Worm (Caenorhabditis elegans): ENCODE measurements around the gene W07G1.7.

Gene W07G1.7

ce11 chrII:13986061-13986460, 19.9 kb upstream of the W07G1.7 start:
- TF ChIP-seq che-1 (tag; optimal IDR thresholded peaks at IDR 0.05) (peak; percentile 67), pat-9 (tag; optimal IDR thresholded peaks at IDR 0.05) (peak; percentile 51), lin-11 (tag; optimal IDR thresholded peaks at IDR 0.05) (peak; percentile 23), C38D4.7 (GFP tag; optimal IDR thresholded peaks at IDR 0.05) (peak; percentile 33), Y22D7AL.16 (tag; optimal IDR thresholded peaks at IDR 0.05) (peak; percentile 62)

- TF ChIP-seq tbx-2 (tag; optimal IDR thresholded peaks at IDR 0.05) (no peak), ceh-31 (tag; optimal IDR thresholded peaks at IDR 0.05) (no peak), ets-4 (tag; optimal IDR thresholded peaks at IDR 0.05) (no peak), fkh-6 (tag; optimal IDR thresholded peaks at IDR 0.05) (no peak), ceh-34 (tag; optimal IDR thresholded peaks at IDR 0.05) (no peak), pros-1 (tag; optimal IDR thresholded peaks at IDR 0.05) (no peak), pqm-1 (tag; optimal IDR thresholded peaks at IDR 0.05) (no peak), sdc-2 (tag; optimal IDR thresholded peaks at IDR 0.05) (no peak), pax-1 (tag; optimal IDR thresholded peaks at IDR 0.05) (no peak), hlh-13 (GFP tag; optimal IDR thresholded peaks at IDR 0.05) (no peak)
These were observed 18.4 kb upstream of the W07G1.7 start, which contains the start of gene sre-47 for ce11 chrII:13984551-13984950. Gene sre-47, minus strand, starts transcription at chrII:13984651.

- TF ChIP-seq fkh-10 (GFP tag; optimal IDR thresholded peaks at IDR 0.05) (no peak), elt-2 (tag; optimal IDR thresholded peaks at IDR 0.05) (peak; percentile 56)
These were observed 16.8 kb upstream of the W07G1.7 start, which contains the start of the genes Y39G8B.13 and Y39G8B.10 for ce11 chrII:13982923-13983322. Gene Y39G8B.13, minus strand, starts transcription at chrII:13983047. Gene Y39G8B.10, minus strand, starts transcription at chrII:13983115.

- TF ChIP-seq unc-42 (tag; optimal IDR thresholded peaks at IDR 0.05) (no peak), hlh-30 (tag; optimal IDR thresholded peaks at IDR 0.05; ENCODE audit: insufficient read depth) (no peak), pros-1 (tag; optimal IDR thresholded peaks at IDR 0.05) (no peak), fax-1 (tag; optimal IDR thresholded peaks at IDR 0.05) (no peak), ceh-19 (GFP tag; optimal IDR thresholded peaks at IDR 0.05) (no peak), ceh-22 (tag; optimal IDR thresholded peaks at IDR 0.05) (no peak), npax-4 (tag; optimal IDR thresholded peaks at IDR 0.05) (no peak), ceh-45 (GFP tag; IDR thresholded peaks at IDR 0.05) (no peak), nhr-232 (tag; optimal IDR thresholded peaks at IDR 0.05) (no peak), ztf-16 (tag; optimal IDR thresholded peaks at IDR 0.05) (no peak), unc-86 (tag; optimal IDR thresholded peaks at IDR 0.05) (no peak), dve-1 (tag; optimal IDR thresholded peaks at IDR 0.05) (no peak), eyg-1 (tag; optimal IDR thresholded peaks at IDR 0.05) (no peak), ceh-6 (GFP tag; optimal IDR thresholded peaks at IDR 0.05) (no peak), pha-4 (tag; optimal IDR thresholded peaks at IDR 0.05) (no peak), ahr-1 (tag; optimal IDR thresholded peaks at IDR 0.05) (no peak), K09A11.1 (tag; optimal IDR thresholded peaks at IDR 0.05; ENCODE audit: insufficient read depth) (no peak)
These were observed 16.1 kb upstream of the W07G1.7 start for ce11 chrII:13982247-13982646.

- TF ChIP-seq K02D7.2 (tag; optimal IDR thresholded peaks at IDR 0.05) (no peak), ref-2 (tag; optimal IDR thresholded peaks at IDR 0.05) (no peak), lim-6 (tag; optimal IDR thresholded peaks at IDR 0.05) (no peak), rnt-1 (tag; optimal IDR thresholded peaks at IDR 0.05) (no peak), dve-1 (tag; optimal IDR thresholded peaks at IDR 0.05) (no peak), nhr-11 (tag; optimal IDR thresholded peaks at IDR 0.05) (no peak), fkh-6 (tag; optimal IDR thresholded peaks at IDR 0.05) (no peak)
These were observed 15.7 kb upstream of the W07G1.7 start for ce11 chrII:13981819-13982218.

All from whole organism, late embryonic.